Worm (Caenorhabditis elegans): ENCODE data around the gene sdz-38.
A peak's percentile ranks its signal among the peaks of the same experiment; 100 is the strongest.
"Not testable (repeated sequence)": the region's sequence is repeated elsewhere in the genome, so short reads cannot be mapped to it uniquely, and the experiment has no call there.

The sdz-38 gene

ce11 chrII:10007917-10008316 is 26.3 kb upstream of the sdz-38 start, which contains the start of gene ZK892.5:
Gene ZK892.5, plus strand, starts transcription at chrII:10008217.
- TF ChIP-seq F52B5.7 (tag; optimal IDR thresholded peaks at IDR 0.05) (no peak), die-1 (tag; optimal IDR thresholded peaks at IDR 0.05) (no peak), ztf-22 (GFP tag; optimal IDR thresholded peaks at IDR 0.05) (no peak), hmg-1.2 (GFP tag; IDR thresholded peaks at IDR 0.05) (no peak)

- not testable (repeated sequence) for TF ChIP-seq T07F8.4 (tag; optimal IDR thresholded peaks at IDR 0.05); B0019.2 (GFP tag; conservative IDR thresholded peaks at IDR 0.05); lsy-27 (tag; optimal IDR thresholded peaks at IDR 0.05; ENCODE audit: borderline replicate concordance, insufficient read depth)
These were observed 24.6 kb upstream of the sdz-38 start, which contains the start of gene ZK892.4 for ce11 chrII:10006266-10006665. Gene ZK892.4, plus strand, starts transcription at chrII:10006566.

- no peak for TF ChIP-seq B0336.3 (GFP tag; IDR thresholded peaks at IDR 0.05)
- no peak for TF ChIP-seq dpl-1 (GFP tag; optimal IDR thresholded peaks at IDR 0.05)
- no peak for TF ChIP-seq B0035.1 (tag; optimal IDR thresholded peaks at IDR 0.05)
- no peak for TF ChIP-seq lin-54 (GFP tag; optimal IDR thresholded peaks at IDR 0.05)
- TF ChIP-seq T07F8.4 (tag; optimal IDR thresholded peaks at IDR 0.05), result no peak
- TF ChIP-seq nhr-27 (tag; optimal IDR thresholded peaks at IDR 0.05), result no peak
- no peak for TF ChIP-seq F23B12.7 (tag; optimal IDR thresholded peaks at IDR 0.05; ENCODE audit: insufficient read depth)
- no peak for TF ChIP-seq lir-1 (GFP tag; conservative IDR thresholded peaks at IDR 0.05)
- no peak for TF ChIP-seq efl-1 (GFP tag; optimal IDR thresholded peaks at IDR 0.05)
- no peak for TF ChIP-seq ztf-3 (GFP tag; optimal IDR thresholded peaks at IDR 0.05)
- no peak for TF ChIP-seq unc-62 (GFP tag; optimal IDR thresholded peaks at IDR 0.05)
These were observed 19.9 kb upstream of the sdz-38 start, which contains the start of gene ZK892.3 for ce11 chrII:10001546-10001945. Gene ZK892.3, plus strand, starts transcription at chrII:10001846.

- no peak for TF ChIP-seq ceh-58 (GFP tag; IDR thresholded peaks at IDR 0.05)
- TF ChIP-seq attf-5 (GFP tag; optimal IDR thresholded peaks at IDR 0.05), result peak; percentile 28
- TF ChIP-seq akir-1 (GFP tag; optimal IDR thresholded peaks at IDR 0.05), result no peak
- TF ChIP-seq lin-40 (tag; optimal IDR thresholded peaks at IDR 0.05), result no peak
- no peak for TF ChIP-seq lag-1 (GFP tag; IDR thresholded peaks at IDR 0.05)
- TF ChIP-seq ceh-79 (tag; optimal IDR thresholded peaks at IDR 0.05), result no peak
- no peak for TF ChIP-seq dpff-1 (tag; optimal IDR thresholded peaks at IDR 0.05)
- TF ChIP-seq F52B5.7 (tag; optimal IDR thresholded peaks at IDR 0.05), result no peak
- no peak for TF ChIP-seq bed-2 (GFP tag; IDR thresholded peaks at IDR 0.05)
- no peak for TF ChIP-seq lin-26 (GFP tag; IDR thresholded peaks at IDR 0.05)
- no peak for TF ChIP-seq F57A8.1 (GFP tag; optimal IDR thresholded peaks at IDR 0.05)
- TF ChIP-seq dox-1 (GFP tag; IDR thresholded peaks at IDR 0.05), result peak; percentile 36; the same call in 1 of the 2 replicates
- no peak for TF ChIP-seq sptf-2 (GFP tag; optimal IDR thresholded peaks at IDR 0.05)
- no peak for TF ChIP-seq ztf-28 (GFP tag; IDR thresholded peaks at IDR 0.05)
- no peak for TF ChIP-seq K12H6.12 (tag; optimal IDR thresholded peaks at IDR 0.05)
- TF ChIP-seq hrde-1 (tag; optimal IDR thresholded peaks at IDR 0.05; ENCODE audit: borderline replicate concordance), result no peak
- TF ChIP-seq hsf-1 (GFP tag; IDR thresholded peaks at IDR 0.05), result no peak
- TF ChIP-seq cebp-1 (GFP tag; IDR thresholded peaks at IDR 0.05), result no peak
- peak; percentile 30 for TF ChIP-seq cebp-1 (tag; optimal IDR thresholded peaks at IDR 0.05)
- TF ChIP-seq sdz-38 (tag; optimal IDR thresholded peaks at IDR 0.05), result no peak
- no peak for TF ChIP-seq rec-8 (tag; optimal IDR thresholded peaks at IDR 0.05)
- TF ChIP-seq ztf-22 (GFP tag; optimal IDR thresholded peaks at IDR 0.05), result peak; percentile 20
- no peak for TF ChIP-seq somi-1 (GFP tag; optimal IDR thresholded peaks at IDR 0.05)
- no peak for TF ChIP-seq chd-7 (tag; optimal IDR thresholded peaks at IDR 0.05)
- TF ChIP-seq nhr-80 (tag; optimal IDR thresholded peaks at IDR 0.05), result peak; percentile 99
- TF ChIP-seq ets-4 (GFP tag; optimal IDR thresholded peaks at IDR 0.05), result peak; percentile 44
- TF ChIP-seq nfyb-1 (GFP tag; IDR thresholded peaks at IDR 0.05), result peak; percentile 73
- peak; percentile 17 for TF ChIP-seq tbp1 (GFP tag; optimal IDR thresholded peaks at IDR 0.05)
- no peak for TF ChIP-seq hmg-20 (GFP tag; IDR thresholded peaks at IDR 0.05)
These were observed 19.4 kb upstream of the sdz-38 start, which contains the start of gene nlt-1 for ce11 chrII:10001065-10001464. Gene nlt-1, minus strand, starts transcription at chrII:10001142.
